Fruit fly (Drosophila melanogaster) whole organism, embryonic: Measurements from ENCODE around the gene CG6912.

Experiments
- CG10209 ChIP-seq: fragments of 200-800 bp; sonication (Bioruptor generic); optimal IDR thresholded peaks from 3 replicates; lab custom pipeline; 2017; ENCODE audit warnings: missing biosample characterization, mild to moderate bottlenecking, missing genetic modification characterization, missing genetic modification reagents
- CG1024 ChIP-seq: fragments of 200-800 bp; sonication (Bioruptor generic); IDR thresholded peaks from 2 replicates; pipeline ENCODE4 v1.3.6; 2022; ENCODE audit warnings: missing biosample characterization, missing genetic modification characterization
- CG10366 ChIP-seq: fragments of 200-800 bp; sonication (Bioruptor generic); IDR thresholded peaks from 2 replicates; pipeline ENCODE4 v1.3.6; 2022; ENCODE audit warnings: missing biosample characterization, missing genetic modification characterization
- CG11398 ChIP-seq: fragments of 200-800 bp; sonication (Bioruptor generic); optimal IDR thresholded peaks from 2 replicates; lab custom pipeline; 2016; ENCODE audit warnings: missing biosample characterization, missing genetic modification characterization
- CG11504 ChIP-seq: fragments of 200-800 bp; sonication (Bioruptor generic); optimal IDR thresholded peaks from 3 replicates; lab custom pipeline; 2019; ENCODE audit warnings: missing biosample characterization, mild to moderate bottlenecking, missing genetic modification characterization, moderate library complexity
- CG14014 ChIP-seq: fragments of 200-800 bp; sonication (Bioruptor generic); IDR thresholded peaks from 2 replicates; pipeline ENCODE4 v1.3.6; 2022; ENCODE audit warnings: missing biosample characterization, missing genetic modification characterization
- CG14441 ChIP-seq: fragments of 200-800 bp; sonication (Bioruptor generic); IDR thresholded peaks from 2 replicates; pipeline ENCODE4 v1.3.6; 2022; ENCODE audit warnings: missing biosample characterization, missing genetic modification characterization
- CG14860 ChIP-seq: fragments of 200-800 bp; sonication (Bioruptor generic); IDR thresholded peaks from 3 replicates; pipeline ENCODE4 v1.3.6; 2022; ENCODE audit warnings: missing biosample characterization, missing genetic modification characterization; ENCODE audit not compliant: partially characterized antibody
- CG15269 ChIP-seq: fragments of 200-800 bp; sonication (Bioruptor generic); optimal IDR thresholded peaks from 2 replicates; lab custom pipeline; 2018; ENCODE audit warnings: missing biosample characterization, mild to moderate bottlenecking, missing genetic modification characterization, moderate library complexity
- CG15479 ChIP-seq: fragments of 200-800 bp; sonication (Bioruptor generic); optimal IDR thresholded peaks from 3 replicates; lab custom pipeline; 2019; ENCODE audit warnings: missing biosample characterization, mild to moderate bottlenecking, missing genetic modification characterization, moderate library complexity
- CG17568 ChIP-seq: fragments of 200-800 bp; sonication (Bioruptor generic); optimal IDR thresholded peaks from 2 replicates; lab custom pipeline; 2018; ENCODE audit warnings: missing biosample characterization, mild to moderate bottlenecking, missing genetic modification characterization, moderate library complexity
- CG1832 ChIP-seq: fragments of 200-800 bp; sonication (Bioruptor generic); optimal IDR thresholded peaks from 2 replicates; lab custom pipeline; 2017; ENCODE audit warnings: missing biosample characterization, mild to moderate bottlenecking, missing genetic modification characterization, inconsistent platforms
- CG18599 ChIP-seq: fragments of 200-800 bp; sonication (Bioruptor generic); optimal IDR thresholded peaks from 3 replicates; lab custom pipeline; 2017; ENCODE audit warnings: missing biosample characterization, missing genetic modification characterization, mild to moderate bottlenecking, moderate library complexity, missing genetic modification reagents
- CG2120 ChIP-seq: fragments of 200-800 bp; sonication (Bioruptor generic); optimal IDR thresholded peaks from 3 replicates; lab custom pipeline; 2016; ENCODE audit warnings: missing biosample characterization, missing genetic modification characterization
- CG2199 ChIP-seq: fragments of 200-800 bp; sonication (Bioruptor generic); IDR thresholded peaks from 3 replicates; pipeline ENCODE4 v1.3.6; 2022; ENCODE audit warnings: missing biosample characterization, missing genetic modification characterization
- CG32767 ChIP-seq: fragments of 200-800 bp; sonication (Bioruptor generic); IDR thresholded peaks from 2 replicates; pipeline ENCODE4 v1.3.6; 2022; ENCODE audit warnings: missing biosample characterization, missing genetic modification characterization
- CG7786 ChIP-seq: fragments of 200-800 bp; sonication (Bioruptor generic); optimal IDR thresholded peaks from 2 replicates; lab custom pipeline; 2016; ENCODE audit warnings: missing biosample characterization, missing genetic modification characterization
- CG8281 ChIP-seq: fragments of 200-800 bp; sonication (Bioruptor generic); optimal IDR thresholded peaks from 2 replicates; lab custom pipeline; 2018; ENCODE audit warnings: missing biosample characterization, mild to moderate bottlenecking, missing genetic modification characterization, moderate library complexity
- CTCF ChIP-seq: fragments of 200-800 bp; sonication (Bioruptor generic); optimal IDR thresholded peaks from 2 replicates; lab custom pipeline; 2017; ENCODE audit warnings: missing biosample characterization, mild to moderate bottlenecking, missing genetic modification characterization, moderate library complexity
- CrebB ChIP-seq: fragments of 200-800 bp; sonication (Bioruptor generic); optimal IDR thresholded peaks from 3 replicates; lab custom pipeline; 2018; ENCODE audit warnings: missing biosample characterization, mild to moderate bottlenecking, missing genetic modification characterization
- Dfd ChIP-seq, 2 experiments: fragments of >200 bp; optimal IDR thresholded peaks; 2 replicates each; lab custom pipeline; 2017; ENCODE audit warnings: missing biosample characterization in 2 of 2, missing genetic modification characterization in 2 of 2
- Dip2 ChIP-seq: fragments of 200-800 bp; sonication (Bioruptor generic); IDR thresholded peaks from 2 replicates; pipeline ENCODE4 v1.3.6; 2022; ENCODE audit warnings: missing biosample characterization, missing genetic modification characterization
- Drgx ChIP-seq: fragments of 200-800 bp; sonication (Bioruptor generic); IDR thresholded peaks from 2 replicates; pipeline ENCODE4 v1.3.6; 2022; ENCODE audit warnings: missing biosample characterization, missing genetic modification characterization
- HLH3B ChIP-seq: fragments of 200-800 bp; sonication (Bioruptor generic); IDR thresholded peaks from 2 replicates; pipeline ENCODE4 v1.3.6; 2022; ENCODE audit warnings: missing biosample characterization, missing genetic modification characterization
- Lhr ChIP-seq: fragments of 200-800 bp; sonication (Bioruptor generic); optimal IDR thresholded peaks from 3 replicates; lab custom pipeline; 2017; ENCODE audit warnings: mild to moderate bottlenecking, missing biosample characterization, missing genetic modification reagents, missing genetic modification characterization
- Med ChIP-seq: fragments of 200-800 bp; sonication (Bioruptor generic); peaks from one replicate; lab custom pipeline; 2016; ENCODE audit warnings: missing biosample characterization, missing genetic modification characterization, mild to moderate bottlenecking, inconsistent platforms, moderate library complexity
- Myb ChIP-seq: fragments of 200-800 bp; sonication (Bioruptor generic); optimal IDR thresholded peaks from 2 replicates; lab custom pipeline; 2016; ENCODE audit warnings: missing biosample characterization, missing genetic modification characterization
- Oaz ChIP-seq: fragments of 200-800 bp; sonication (Bioruptor generic); IDR thresholded peaks from 2 replicates; pipeline ENCODE4 v1.3.6; 2022; ENCODE audit warnings: missing biosample characterization, missing genetic modification characterization
- Oli ChIP-seq: fragments of 200-800 bp; sonication (Bioruptor generic); optimal IDR thresholded peaks from 2 replicates; lab custom pipeline; 2018; ENCODE audit warnings: missing biosample characterization, mild to moderate bottlenecking, missing genetic modification characterization, moderate library complexity
- Sry-δ ChIP-seq: fragments of 200-800 bp; sonication (Bioruptor generic); optimal IDR thresholded peaks from 2 replicates; lab custom pipeline; 2016; ENCODE audit warnings: missing biosample characterization, missing genetic modification characterization
- YL-1 ChIP-seq: fragments of 200-800 bp; sonication (Bioruptor generic); optimal IDR thresholded peaks from 3 replicates; lab custom pipeline; 2017; ENCODE audit warnings: missing biosample characterization, mild to moderate bottlenecking, missing genetic modification characterization
- ac ChIP-seq: fragments of 200-800 bp; sonication (Bioruptor generic); optimal IDR thresholded peaks from 3 replicates; lab custom pipeline; 2017; ENCODE audit warnings: missing biosample characterization, mild to moderate bottlenecking, missing genetic modification characterization
- br ChIP-seq: fragments of >200 bp; optimal IDR thresholded peaks from 2 replicates; lab custom pipeline; 2017
- cad ChIP-seq: fragments of >200 bp; optimal IDR thresholded peaks from 2 replicates; lab custom pipeline; 2017; ENCODE audit warnings: missing biosample characterization, missing genetic modification characterization
- caup ChIP-seq: fragments of 200-800 bp; sonication (Bioruptor generic); optimal IDR thresholded peaks from 3 replicates; lab custom pipeline; 2017; ENCODE audit warnings: missing biosample characterization, mild to moderate bottlenecking, missing genetic modification characterization, moderate library complexity; ENCODE audit not compliant: severe bottlenecking
- chinmo ChIP-seq: fragments of 200-800 bp; sonication (Bioruptor generic); IDR thresholded peaks from 4 replicates; pipeline ENCODE4 v1.3.6; 2022; ENCODE audit warnings: missing biosample characterization, missing genetic modification characterization; ENCODE audit not compliant: partially characterized antibody
- dmrt11E ChIP-seq: fragments of 200-800 bp; sonication (Bioruptor generic); optimal IDR thresholded peaks from 3 replicates; lab custom pipeline; 2018; ENCODE audit warnings: missing biosample characterization, mild to moderate bottlenecking, missing genetic modification characterization, moderate library complexity
- dmrt99B ChIP-seq: fragments of 200-800 bp; sonication (Bioruptor generic); optimal IDR thresholded peaks from 2 replicates; lab custom pipeline; 2018; ENCODE audit warnings: missing biosample characterization, mild to moderate bottlenecking, missing genetic modification characterization, moderate library complexity
- fru ChIP-seq: fragments of >200 bp; optimal IDR thresholded peaks from 2 replicates; lab custom pipeline; 2017
- fu2 ChIP-seq: fragments of 200-800 bp; sonication (Bioruptor generic); optimal IDR thresholded peaks from 2 replicates; lab custom pipeline; 2016; ENCODE audit warnings: missing biosample characterization, missing genetic modification characterization
- gem ChIP-seq: fragments of 200-800 bp; sonication (Bioruptor generic); optimal IDR thresholded peaks from 2 replicates; lab custom pipeline; 2019; ENCODE audit warnings: missing biosample characterization, mild to moderate bottlenecking, missing genetic modification characterization, moderate library complexity
- grau ChIP-seq: fragments of 200-800 bp; optimal IDR thresholded peaks from 3 replicates; lab custom pipeline; 2019; ENCODE audit warnings: missing biosample characterization, mild to moderate bottlenecking, missing genetic modification characterization, moderate library complexity
- kay ChIP-seq: fragments of 200-800 bp; sonication (Bioruptor generic); optimal IDR thresholded peaks from 2 replicates; lab custom pipeline; 2016; ENCODE audit warnings: missing biosample characterization, missing genetic modification characterization
- lbe ChIP-seq: fragments of 200-800 bp; sonication (Bioruptor generic); optimal IDR thresholded peaks from 2 replicates; lab custom pipeline; 2016; ENCODE audit warnings: missing biosample characterization, mild to moderate bottlenecking, missing genetic modification characterization
- nom ChIP-seq: fragments of 200-800 bp; sonication (Bioruptor generic); optimal IDR thresholded peaks from 2 replicates; lab custom pipeline; 2017; ENCODE audit warnings: missing biosample characterization, missing genetic modification characterization, mild to moderate bottlenecking, moderate library complexity, missing genetic modification reagents
- pfk ChIP-seq: fragments of 200-800 bp; sonication (Bioruptor generic); optimal IDR thresholded peaks from 2 replicates; lab custom pipeline; 2018; ENCODE audit warnings: missing biosample characterization, mild to moderate bottlenecking, missing genetic modification characterization, moderate library complexity
- row ChIP-seq: fragments of 200-800 bp; sonication (Bioruptor generic); IDR thresholded peaks from 3 replicates; pipeline ENCODE4 v1.3.6; 2022; ENCODE audit warnings: missing biosample characterization, missing genetic modification characterization
- sisA ChIP-seq: fragments of 200-800 bp; sonication (Bioruptor generic); IDR thresholded peaks from 2 replicates; pipeline ENCODE4 v1.3.6; 2022; ENCODE audit warnings: missing biosample characterization, missing genetic modification characterization
- sqz ChIP-seq: fragments of 200-800 bp; sonication (Bioruptor generic); optimal IDR thresholded peaks from 3 replicates; lab custom pipeline; 2018; ENCODE audit warnings: missing biosample characterization, mild to moderate bottlenecking, missing genetic modification characterization
- vvl ChIP-seq: fragments of 200-800 bp; sonication (Bioruptor generic); IDR thresholded peaks from 2 replicates; pipeline ENCODE4 v1.3.6; 2022; ENCODE audit warnings: missing biosample characterization, missing genetic modification characterization

CG6912 gene

dm6 chr3R:15112232-15112631, 24.6 kb downstream of the CG6912 start:
- TF ChIP-seq Drgx (GFP tag; lab: Robert Waterston, UW) (peak; percentile 28; the same call in 1 of the 2 replicates), CrebB (tag; lab: Kevin White, UChicago) (no peak), CG7786 (GFP tag; lab: Kevin White, UChicago) (no peak), CG2120 (GFP tag; lab: Kevin White, UChicago) (no peak), CG10209 (GFP tag; lab: Kevin White, UChicago) (no peak), CG2199 (GFP tag; lab: Robert Waterston, UW) (no peak), nom (GFP tag; lab: Kevin White, UChicago) (peak; percentile 71), CG14860 (GFP tag; lab: Robert Waterston, UW) (no peak), pfk (GFP tag; lab: Kevin White, UChicago) (no peak)

dm6 chr3R:15110135-15110534, 26.7 kb downstream of the CG6912 start:
- TF ChIP-seq CG15479 (GFP tag; lab: Kevin White, UChicago): no peak
- TF ChIP-seq Sry-δ: no peak
- TF ChIP-seq sqz (GFP tag; lab: Kevin White, UChicago): no peak
- no peak for TF ChIP-seq cad (GFP tag; lab: Kevin White, UChicago)
- no peak for TF ChIP-seq kay (GFP tag; lab: Kevin White, UChicago)
- TF ChIP-seq CG1024: no peak
- no peak for TF ChIP-seq CTCF
- TF ChIP-seq ac: no peak
- TF ChIP-seq Lhr (GFP tag; lab: Kevin White, UChicago): no peak
- TF ChIP-seq YL-1: no peak
- no peak for TF ChIP-seq br (lab: Kevin White, UChicago)
- TF ChIP-seq fru (lab: Kevin White, UChicago): no peak
- peak; percentile 7 for TF ChIP-seq gem (tag; lab: Kevin White, UChicago)
- TF ChIP-seq grau: peak; percentile 59
- TF ChIP-seq CG14441 (GFP tag; lab: Robert Waterston, UW): 0 out of 2 replicates have a peak, but pooled peaks have one; percentile 27
- TF ChIP-seq vvl: 0 out of 2 replicates have a peak, but pooled peaks have one; percentile 14
- TF ChIP-seq dmrt99B (tag; lab: Kevin White, UChicago): peak; percentile 20
- TF ChIP-seq CG1832 (GFP tag; lab: Kevin White, UChicago): no peak
- TF ChIP-seq CG18599 (GFP tag; lab: Kevin White, UChicago): peak; percentile 6
- peak; percentile 23 for TF ChIP-seq CG11504
- no peak for TF ChIP-seq Oaz
- TF ChIP-seq CG15269 (tag; lab: Kevin White, UChicago): no peak
- peak; percentile 36; the same call in 1 of the 3 replicates for TF ChIP-seq row
- 0 out of 4 replicates have a peak, but pooled peaks have one; percentile 35 for TF ChIP-seq chinmo (GFP tag; lab: Robert Waterston, UW)
- no peak for TF ChIP-seq CG11398 (GFP tag; lab: Kevin White, UChicago)
- no peak for TF ChIP-seq Myb (GFP tag; lab: Kevin White, UChicago)
- TF ChIP-seq Oli (tag; lab: Kevin White, UChicago): no peak
- no peak for TF ChIP-seq Dfd (GFP tag; optimal IDR thresholded peaks at IDR 0.05; lab: Kevin White, UChicago)
- peak; percentile 52; the same call in 1 of the 2 replicates for TF ChIP-seq Drgx (GFP tag; lab: Robert Waterston, UW)
- no peak for TF ChIP-seq HLH3B (GFP tag; lab: Robert Waterston, UW)
- no peak for TF ChIP-seq CG10366 (GFP tag; lab: Robert Waterston, UW)
- no peak for TF ChIP-seq CG17568 (GFP tag; lab: Kevin White, UChicago)
- TF ChIP-seq CG32767 (GFP tag; lab: Robert Waterston, UW): no peak
- peak; percentile 20; the same call in 1 of the 2 replicates for TF ChIP-seq sisA (GFP tag; lab: Robert Waterston, UW)
- peak; percentile 47 for TF ChIP-seq Med (GFP tag; lab: Kevin White, UChicago)
- TF ChIP-seq fu2: no peak
- no peak for TF ChIP-seq Dip2
- peak; percentile 14 for TF ChIP-seq dmrt11E (tag; lab: Kevin White, UChicago)
- TF ChIP-seq CG8281: no peak
- TF ChIP-seq lbe (GFP tag; lab: Kevin White, UChicago): no peak
- TF ChIP-seq caup (GFP tag; lab: Kevin White, UChicago): no peak
- TF ChIP-seq CG14014: no peak
